Worm (Caenorhabditis elegans): ENCODE results near the gene iff-1.

The iff-1 gene

ce11 chrIII:9744525-9744924 lies 2.5 kb downstream of the iff-1 start:
- TF ChIP-seq lin-29 (GFP tag; IDR thresholded peaks at IDR 0.05): no peak
- peak; percentile 39 for TF ChIP-seq hlh-11 (tag; optimal IDR thresholded peaks at IDR 0.05)
- TF ChIP-seq lsy-2 (tag; optimal IDR thresholded peaks at IDR 0.05): no peak
- no peak for TF ChIP-seq snpc-4 (tag; optimal IDR thresholded peaks at IDR 0.05)
- no peak for TF ChIP-seq lim-7 (GFP tag; IDR thresholded peaks at IDR 0.05)
- no peak for TF ChIP-seq mxl-2 (GFP tag; conservative IDR thresholded peaks at IDR 0.05)
- TF ChIP-seq dmd-9 (GFP tag; IDR thresholded peaks at IDR 0.05): no peak
- TF ChIP-seq Y5F2A.4 (GFP tag; optimal IDR thresholded peaks at IDR 0.05): no peak
- no peak for TF ChIP-seq aha-1 (tag)
- TF ChIP-seq daf-16 (GFP tag; optimal IDR thresholded peaks at IDR 0.05): peak in 1 of 2 experiments; percentile 21
- no peak for TF ChIP-seq daf-16 (tag; optimal IDR thresholded peaks at IDR 0.05)
- no peak for TF ChIP-seq egl-43 (GFP tag; IDR thresholded peaks at IDR 0.05)
- TF ChIP-seq ZK546.5 (tag; optimal IDR thresholded peaks at IDR 0.05): no peak
- TF ChIP-seq dpl-1 (GFP tag; optimal IDR thresholded peaks at IDR 0.05): no peak
- TF ChIP-seq nhr-25 (tag; optimal IDR thresholded peaks at IDR 0.05; ENCODE audit: borderline replicate concordance, insufficient read depth): no peak
- TF ChIP-seq F26F4.8 (GFP tag; conservative IDR thresholded peaks at IDR 0.05): no peak
- no peak for TF ChIP-seq madf-5 (GFP tag; IDR thresholded peaks at IDR 0.05)
- peak in 1 of 2 experiments; percentile 40 for TF ChIP-seq unc-62 (GFP tag; optimal IDR thresholded peaks at IDR 0.05 in 1 of 2)
- no peak for TF ChIP-seq unc-62 (tag; optimal IDR thresholded peaks at IDR 0.05)
- TF ChIP-seq zfp-2 (tag; optimal IDR thresholded peaks at IDR 0.05): no peak

DNA sequence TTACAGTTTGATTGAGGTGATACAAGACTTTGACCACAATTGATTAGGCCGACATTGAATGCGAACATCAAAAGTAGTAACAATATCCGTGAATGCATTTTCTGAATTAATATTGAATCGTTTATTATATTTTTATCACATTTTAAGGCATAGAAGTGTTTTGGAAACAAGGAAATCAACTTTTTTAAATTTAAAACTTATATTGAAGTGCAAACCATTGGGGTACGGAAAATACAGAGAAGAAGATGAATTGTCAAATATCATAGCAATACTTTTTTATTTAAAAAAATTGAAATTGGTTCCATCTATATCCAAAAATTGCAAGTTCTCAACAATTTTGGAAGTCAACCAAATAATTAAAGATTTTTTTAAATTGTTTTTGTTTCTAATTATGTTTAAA lies 3.8 kb downstream of the iff-1 start, which contains the start of gene T05G5.1:
TSS of gene T05G5.1 (minus strand) at position 101 of the 400 bp plus-strand sequence.
- TF ChIP-seq nhr-42 (GFP tag; IDR thresholded peaks at IDR 0.05) (no peak), mdl-1 (tag; optimal IDR thresholded peaks at IDR 0.05) (no peak), F37D6.2 (tag; optimal IDR thresholded peaks at IDR 0.05) (no peak), cey-2 (tag; optimal IDR thresholded peaks at IDR 0.05; ENCODE audit: borderline replicate concordance, insufficient read depth) (no peak), mes-2 (tag; optimal IDR thresholded peaks at IDR 0.05; ENCODE audit: poor library complexity, severe bottlenecking) (no peak), set-16 (GFP tag; IDR thresholded peaks at IDR 0.05) (no peak)

ce11 chrIII:9741985-9742384 lies 5.0 kb downstream of the iff-1 start:
- no peak for TF ChIP-seq snpc-1.2 (GFP tag; IDR thresholded peaks at IDR 0.05)
- TF ChIP-seq hlh-30 (tag; optimal IDR thresholded peaks at IDR 0.05; ENCODE audit: insufficient read depth): peak; percentile 7
- no peak for TF ChIP-seq tag-97 (GFP tag; IDR thresholded peaks at IDR 0.05)
- TF ChIP-seq aly-2 (tag; optimal IDR thresholded peaks at IDR 0.05): no peak
- TF ChIP-seq mep-1 (tag; optimal IDR thresholded peaks at IDR 0.05): no peak
- TF ChIP-seq nhr-42 (GFP tag; IDR thresholded peaks at IDR 0.05): no peak
- no peak for TF ChIP-seq dpl-1 (GFP tag; optimal IDR thresholded peaks at IDR 0.05)
- TF ChIP-seq nhr-28 (tag; optimal IDR thresholded peaks at IDR 0.05): no peak
- no peak for TF ChIP-seq duxl-1 (tag; optimal IDR thresholded peaks at IDR 0.05; ENCODE audit: poor library complexity)
- TF ChIP-seq nhr-237 (tag; optimal IDR thresholded peaks at IDR 0.05): no peak
- TF ChIP-seq D1046.2 (GFP tag; IDR thresholded peaks at IDR 0.05): no peak
- TF ChIP-seq Y75B8A.6 (GFP tag; IDR thresholded peaks at IDR 0.05): no peak
- TF ChIP-seq T26A8.4 (GFP tag; IDR thresholded peaks at IDR 0.05): no peak
- no peak for TF ChIP-seq rbr-2 (tag; optimal IDR thresholded peaks at IDR 0.05)
- TF ChIP-seq nhr-11 (tag; optimal IDR thresholded peaks at IDR 0.05): peak; percentile 59
- no peak for TF ChIP-seq Y105C5A.15 (GFP tag; IDR thresholded peaks at IDR 0.05)
- no peak for TF ChIP-seq nhr-41 (GFP tag; IDR thresholded peaks at IDR 0.05)
- no peak for TF ChIP-seq ztf-7 (tag; optimal IDR thresholded peaks at IDR 0.05)
- TF ChIP-seq daf-16 (GFP tag; optimal IDR thresholded peaks at IDR 0.05): peak in 1 of 2 experiments; percentile 93
- TF ChIP-seq daf-16 (tag; optimal IDR thresholded peaks at IDR 0.05): no peak
- TF ChIP-seq unc-130 (GFP tag; optimal IDR thresholded peaks at IDR 0.05): no peak
- TF ChIP-seq dve-1 (tag; optimal IDR thresholded peaks at IDR 0.05; ENCODE audit: insufficient read depth): no peak
- no peak for TF ChIP-seq zfp-3 (GFP tag; conservative IDR thresholded peaks at IDR 0.05)
- TF ChIP-seq pha-4 (GFP tag; IDR thresholded peaks at IDR 0.05): no peak
- no peak for TF ChIP-seq pha-4 (tag; optimal IDR thresholded peaks at IDR 0.05)
- no peak for TF ChIP-seq zip-2 (tag; optimal IDR thresholded peaks at IDR 0.05)
- no peak for TF ChIP-seq nhr-77 (tag; optimal IDR thresholded peaks at IDR 0.05)
